Fruit fly (Drosophila melanogaster): ENCODE measurements around the gene CG43322.

The CG43322 gene

DNA sequence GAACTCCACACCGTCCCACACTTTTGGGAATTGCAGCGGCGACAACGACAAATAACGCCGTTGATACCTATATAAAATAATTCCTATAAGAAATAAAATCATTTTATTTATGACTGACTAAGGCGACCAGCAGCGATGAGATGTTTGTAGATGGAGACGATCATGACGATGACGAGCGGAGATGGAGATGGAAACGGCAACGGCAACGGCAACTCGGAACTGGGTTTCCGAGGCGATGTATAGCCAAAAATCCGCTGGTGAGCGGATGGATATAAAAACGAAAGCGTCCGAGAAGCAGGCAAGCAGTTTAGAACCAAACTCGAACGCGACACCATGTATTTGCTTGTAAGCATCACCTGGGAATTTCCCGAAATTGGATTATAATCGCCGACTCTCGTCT lies 8.2 kb downstream of the CG43322 start, which contains the start of gene Pcp:
Gene Pcp (plus strand): TSS at position 301 of the 400 bp plus-strand sequence.
- no peak for TF ChIP-seq Sp1 (GFP tag; optimal IDR thresholded peaks at IDR 0.05)
- TF ChIP-seq Rel (GFP tag; optimal IDR thresholded peaks at IDR 0.05) = no peak
- TF ChIP-seq Rel (tag; optimal IDR thresholded peaks at IDR 0.05) = peak; percentile 62

DNA sequence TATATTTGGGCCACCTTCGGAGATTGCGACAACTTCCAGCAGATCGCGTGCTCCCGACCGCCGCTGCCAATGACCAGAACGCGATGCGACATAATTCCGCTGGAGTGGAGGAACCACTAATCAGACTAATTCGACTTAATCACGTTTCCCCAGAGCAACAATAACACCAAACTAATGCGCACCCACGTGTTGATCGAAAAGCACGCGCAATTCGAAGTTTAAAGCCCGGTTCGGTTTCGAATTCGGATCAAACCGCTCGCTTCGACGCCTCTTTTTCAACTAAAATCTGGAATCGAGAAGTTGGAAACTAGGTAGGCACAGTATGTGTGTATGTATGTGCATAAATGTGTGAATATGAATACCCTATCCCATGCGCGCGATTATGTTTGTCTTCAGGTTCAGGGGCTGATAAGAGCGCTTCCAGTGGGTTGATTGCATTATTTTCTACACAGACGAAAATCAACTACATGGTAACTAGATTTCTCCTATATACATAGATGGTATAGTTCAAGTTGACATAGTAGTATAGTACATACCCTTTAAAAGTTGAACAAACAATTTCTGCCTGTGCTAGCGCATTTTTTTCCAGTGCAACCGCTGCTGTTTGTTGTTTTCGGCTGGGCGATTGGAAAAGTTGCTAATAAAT lies 10.5 kb downstream of the CG43322 start, which contains the start of gene Gart:
Gene Gart (minus strand): TSS at position 285 of the 646 bp plus-strand sequence.
- peak; percentile 82 for TF ChIP-seq psq (GFP tag; optimal IDR thresholded peaks at IDR 0.05)
- TF ChIP-seq Hnf4 (GFP tag; optimal IDR thresholded peaks at IDR 0.05) = peak; percentile 84
- TF ChIP-seq CG32264 (GFP tag; optimal IDR thresholded peaks at IDR 0.05) = peak; percentile 75
- peak; percentile 64 for TF ChIP-seq woc (GFP tag; optimal IDR thresholded peaks at IDR 0.05)
- peak; percentile 91 for TF ChIP-seq rgr (GFP tag; optimal IDR thresholded peaks at IDR 0.05)
- TF ChIP-seq pan (optimal IDR thresholded peaks at IDR 0.05) = no peak
- peak; percentile 48 for TF ChIP-seq Jra (GFP tag; optimal IDR thresholded peaks at IDR 0.05)
- TF ChIP-seq ey (GFP tag; optimal IDR thresholded peaks at IDR 0.05) = peak; percentile 92
- peak; percentile 66 for TF ChIP-seq HLH106 (tag; optimal IDR thresholded peaks at IDR 0.05)
- TF ChIP-seq Hr83 (GFP tag; optimal IDR thresholded peaks at IDR 0.05; ENCODE audit: poor library complexity, severe bottlenecking) = no peak
- TF ChIP-seq OdsH (GFP tag; optimal IDR thresholded peaks at IDR 0.05) = peak; percentile 91
- TF ChIP-seq dl (GFP tag; optimal IDR thresholded peaks at IDR 0.05; ENCODE audit: insufficient read depth in 1 of 2, partially characterized antibody in 2 of 2) = no peak
- no peak for TF ChIP-seq CG9705 (GFP tag; optimal IDR thresholded peaks at IDR 0.05)
- peak; percentile 43 for TF ChIP-seq brk (GFP tag; optimal IDR thresholded peaks at IDR 0.05)
- TF ChIP-seq dmrt93B (GFP tag; optimal IDR thresholded peaks at IDR 0.05) = no peak
- no peak for TF ChIP-seq Dfd (GFP tag; optimal IDR thresholded peaks at IDR 0.05)
- TF ChIP-seq h (GFP tag; optimal IDR thresholded peaks at IDR 0.05) = peak; percentile 92
- peak; percentile 53 for TF ChIP-seq Mio (GFP tag; optimal IDR thresholded peaks at IDR 0.05)
- TF ChIP-seq fru (GFP tag; optimal IDR thresholded peaks at IDR 0.05) = peak; percentile 91
- no peak for TF ChIP-seq Rel (GFP tag; optimal IDR thresholded peaks at IDR 0.05)
- TF ChIP-seq Rel (tag; optimal IDR thresholded peaks at IDR 0.05) = peak; percentile 39
- TF ChIP-seq Sp1 (GFP tag; optimal IDR thresholded peaks at IDR 0.05) = peak; percentile 89
- peak; percentile 64 for TF ChIP-seq sv (GFP tag; optimal IDR thresholded peaks at IDR 0.05)
- no peak for TF ChIP-seq CrebA (GFP tag; optimal IDR thresholded peaks at IDR 0.05; ENCODE audit: borderline replicate concordance)
- TF ChIP-seq foxo (GFP tag; optimal IDR thresholded peaks at IDR 0.05) = peak; percentile 40 to 91
- peak; percentile 85 for TF ChIP-seq sage (GFP tag; optimal IDR thresholded peaks at IDR 0.05)
- peak; percentile 92 for TF ChIP-seq br (GFP tag; optimal IDR thresholded peaks at IDR 0.05)
- peak; percentile 56 for TF ChIP-seq dsf (GFP tag; optimal IDR thresholded peaks at IDR 0.05; ENCODE audit: borderline replicate concordance)
- TF ChIP-seq N (GFP tag; optimal IDR thresholded peaks at IDR 0.05) = no peak

DNA sequence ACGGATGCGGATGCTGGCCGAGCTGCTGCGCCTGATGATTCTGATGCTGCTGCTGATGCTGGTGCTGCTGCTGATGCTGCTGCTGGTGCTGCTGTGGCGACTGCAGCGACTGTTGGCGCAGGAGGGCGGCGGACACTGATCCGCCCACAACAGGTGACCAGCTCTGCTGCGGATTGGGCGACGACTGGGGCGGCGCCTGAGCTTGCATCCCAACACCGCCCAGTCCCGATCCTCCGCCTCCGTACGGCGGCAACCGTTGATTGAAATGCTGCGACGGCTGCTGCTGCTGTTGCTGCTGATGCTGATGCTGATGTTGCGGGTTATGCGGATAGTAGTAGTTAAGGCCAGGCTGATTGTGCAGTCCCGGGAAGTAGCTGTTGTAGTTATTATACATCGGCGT lies 12.1 kb downstream of the CG43322 start:
- no peak for TF ChIP-seq usp (GFP tag; optimal IDR thresholded peaks at IDR 0.05)
- no peak for TF ChIP-seq jim (GFP tag; optimal IDR thresholded peaks at IDR 0.05)
- TF ChIP-seq Dfd (GFP tag; optimal IDR thresholded peaks at IDR 0.05) = peak; percentile 95
- TF ChIP-seq Hnf4 (GFP tag; optimal IDR thresholded peaks at IDR 0.05) = no peak
- TF ChIP-seq sage (GFP tag; optimal IDR thresholded peaks at IDR 0.05) = no peak

dm6 chr2L:7026308-7026707 lies 13.1 kb downstream of the CG43322 start:
- TF ChIP-seq Rel (GFP tag; optimal IDR thresholded peaks at IDR 0.05) (no peak), Rel (tag; optimal IDR thresholded peaks at IDR 0.05) (peak; percentile 65), psq (GFP tag; optimal IDR thresholded peaks at IDR 0.05) (no peak)
